Fruit fly (Drosophila melanogaster): Measurements from ENCODE around the gene CG43175.

dm6 chr3R:17594086-17594485, 36.4 kb upstream of the CG43175 start, which contains the start of gene Sgs5bis:
- no peak for TF ChIP-seq fru (GFP tag; optimal IDR thresholded peaks at IDR 0.05)
- no peak for TF ChIP-seq lola (GFP tag; optimal IDR thresholded peaks at IDR 0.05)
- no peak for TF ChIP-seq Jra (GFP tag; optimal IDR thresholded peaks at IDR 0.05)
- TF ChIP-seq OdsH (GFP tag; optimal IDR thresholded peaks at IDR 0.05), result no peak
- no peak for TF ChIP-seq Myc (optimal IDR thresholded peaks at IDR 0.05)
- TF ChIP-seq brk (GFP tag; optimal IDR thresholded peaks at IDR 0.05), result no peak
- TF ChIP-seq psq (GFP tag; optimal IDR thresholded peaks at IDR 0.05), result no peak
- TF ChIP-seq h (GFP tag; optimal IDR thresholded peaks at IDR 0.05), result no peak
- TF ChIP-seq tai (GFP tag; optimal IDR thresholded peaks at IDR 0.05), result no peak
